Worm (Caenorhabditis elegans) whole organism, early embryonic: Measurements from ENCODE around the gene kin-24.

ENCODE experiments used
- ama-1 ChIP-seq: fragments of 150-350 bp; optimal IDR thresholded peaks from 2 replicates; lab custom pipeline; 2014
- tbx-11 ChIP-seq: fragments of 200-800 bp; sonication (Bioruptor generic); IDR thresholded peaks from 2 replicates; pipeline ENCODE4 v1.3.6; 2022; ENCODE audit warnings: missing genetic modification characterization, missing compliant biosample characterization

ce11 chrIV:9855712-9856111, 14.8 kb upstream of the kin-24 start, which contains the start of gene K07F5.12:
- no peak for TF ChIP-seq tbx-11 (GFP tag; lab: Robert Waterston, UW)
- no peak for TF ChIP-seq ama-1 (lab: Kevin White, UChicago)
